Fruit fly (Drosophila melanogaster) S2 (cell line): Measurements from ENCODE around the gene CG5399.

Experiments
- CG8478 ChIP-seq: fragments of >200 bp; optimal IDR thresholded peaks from 2 replicates; lab custom pipeline; 2018
- CTCF ChIP-seq, 2 experiments: fragments of >200 bp; optimal IDR thresholded peaks; 2 replicates each; lab custom pipeline; 2018

CG5399 gene

dm6 chr3R:15694941-15695340, at the start of gene CG5399:
Gene CG5399, plus strand, starts transcription at chr3R:15695241.
- TF ChIP-seq CTCF (optimal IDR thresholded peaks at IDR 0.05; lab: Kevin White, UChicago) (no peak), CG8478 (lab: Kevin White, UChicago) (no peak)

- TF ChIP-seq CG8478 (lab: Kevin White, UChicago): no peak
- TF ChIP-seq CTCF (optimal IDR thresholded peaks at IDR 0.05; lab: Kevin White, UChicago): no peak
Observed at dm6 chr3R:15646899-15647443, 48.1 kb upstream of the CG5399 start.

dm6 chr3R:15648898-15649297, 46.1 kb upstream of the CG5399 start:
- no peak for TF ChIP-seq CTCF (optimal IDR thresholded peaks at IDR 0.05; lab: Kevin White, UChicago)
- TF ChIP-seq CG8478 (lab: Kevin White, UChicago): no peak

- no peak for TF ChIP-seq CTCF (optimal IDR thresholded peaks at IDR 0.05; lab: Kevin White, UChicago)
- TF ChIP-seq CG8478 (lab: Kevin White, UChicago): no peak
Observed at dm6 chr3R:15650250-15650649, 44.8 kb upstream of the CG5399 start.

dm6 chr3R:15650669-15651068, 44.4 kb upstream of the CG5399 start:
- no peak for TF ChIP-seq CG8478 (lab: Kevin White, UChicago)
- TF ChIP-seq CTCF (optimal IDR thresholded peaks at IDR 0.05; lab: Kevin White, UChicago): no peak

- no peak for TF ChIP-seq CTCF (optimal IDR thresholded peaks at IDR 0.05; lab: Kevin White, UChicago)
- TF ChIP-seq CG8478 (lab: Kevin White, UChicago): no peak
Observed at dm6 chr3R:15651770-15652410, 43.2 kb upstream of the CG5399 start.

- TF ChIP-seq CTCF (optimal IDR thresholded peaks at IDR 0.05; lab: Kevin White, UChicago) (no peak), CG8478 (lab: Kevin White, UChicago) (no peak)
Observed at dm6 chr3R:15652632-15653248, 42.3 kb upstream of the CG5399 start.

- TF ChIP-seq CTCF (optimal IDR thresholded peaks at IDR 0.05; lab: Kevin White, UChicago) (no peak), CG8478 (lab: Kevin White, UChicago) (no peak)
Observed at dm6 chr3R:15653768-15654387, 41.2 kb upstream of the CG5399 start.

- TF ChIP-seq CTCF (optimal IDR thresholded peaks at IDR 0.05; lab: Kevin White, UChicago) (no peak), CG8478 (lab: Kevin White, UChicago) (no peak)
Observed at dm6 chr3R:15654870-15655269, 40.2 kb upstream of the CG5399 start.

dm6 chr3R:15655415-15655814, 39.6 kb upstream of the CG5399 start:
- TF ChIP-seq CG8478 (lab: Kevin White, UChicago) (no peak), CTCF (optimal IDR thresholded peaks at IDR 0.05; lab: Kevin White, UChicago) (no peak)

- TF ChIP-seq CTCF (optimal IDR thresholded peaks at IDR 0.05; lab: Kevin White, UChicago) (no peak), CG8478 (lab: Kevin White, UChicago) (no peak)
Observed at dm6 chr3R:15660460-15660859, 34.6 kb upstream of the CG5399 start.

- no peak for TF ChIP-seq CTCF (optimal IDR thresholded peaks at IDR 0.05; lab: Kevin White, UChicago)
- no peak for TF ChIP-seq CG8478 (lab: Kevin White, UChicago)
Observed at dm6 chr3R:15664321-15665172, 30.5 kb upstream of the CG5399 start.

dm6 chr3R:15665962-15666361, 29.1 kb upstream of the CG5399 start, which contains the start of gene pxb:
Gene pxb, plus strand, starts transcription at chr3R:15666183.
- TF ChIP-seq CG8478 (lab: Kevin White, UChicago): no peak
- no peak for TF ChIP-seq CTCF (optimal IDR thresholded peaks at IDR 0.05; lab: Kevin White, UChicago)

dm6 chr3R:15666900-15667507, 28.0 kb upstream of the CG5399 start:
- TF ChIP-seq CG8478 (lab: Kevin White, UChicago): no peak
- TF ChIP-seq CTCF (optimal IDR thresholded peaks at IDR 0.05; lab: Kevin White, UChicago): no peak
